Fruit fly (Drosophila melanogaster): ENCODE data around the gene CG16721.
A peak's percentile ranks its signal among the peaks of the same experiment; 100 is the strongest.

CG16721 gene

DNA sequence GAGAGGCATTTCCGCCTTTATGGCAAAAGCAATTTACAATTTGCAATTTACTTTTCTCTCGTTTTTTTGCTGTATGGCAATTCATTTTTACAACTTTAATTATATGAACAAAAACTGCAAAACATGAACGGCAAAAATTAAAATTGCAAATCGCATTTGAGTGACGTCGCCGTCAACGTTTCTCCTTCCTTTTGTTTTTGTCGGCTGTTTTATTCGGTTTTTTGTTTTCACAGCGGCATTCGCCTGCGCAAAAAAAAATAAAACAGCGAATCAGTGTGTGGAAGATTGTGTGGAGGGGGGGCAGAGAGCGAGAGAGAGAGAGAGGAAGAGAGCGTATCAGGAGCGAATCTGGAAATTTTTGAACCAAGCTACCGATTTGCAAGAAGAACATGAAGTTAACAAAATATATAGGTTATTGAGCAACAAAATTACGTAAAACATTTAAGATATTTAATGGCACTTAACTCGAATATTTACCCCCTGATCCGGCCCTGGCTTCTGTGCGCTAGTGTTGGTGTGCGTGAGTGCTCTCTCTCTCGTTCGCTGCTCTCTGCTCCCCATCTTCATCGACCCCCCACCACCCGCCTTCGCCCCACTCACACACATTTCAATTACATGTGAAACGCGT, 38.9 kb downstream of the CG16721 start (continued):
- TF ChIP-seq CG7556 (GFP tag; optimal IDR thresholded peaks at IDR 0.05) (peak; percentile 98), dmrt11E (tag; optimal IDR thresholded peaks at IDR 0.05) (peak; percentile 96), danr (GFP tag; IDR thresholded peaks at IDR 0.05) (peak; percentile 99), Nf-YB (GFP tag; optimal IDR thresholded peaks at IDR 0.05) (peak; percentile 87), jumu (GFP tag; optimal IDR thresholded peaks at IDR 0.05) (peak; percentile 99), CG15696 (tag; optimal IDR thresholded peaks at IDR 0.05) (peak; percentile 91), dysf (GFP tag; IDR thresholded peaks at IDR 0.05) (peak; percentile 100), CG2120 (GFP tag; optimal IDR thresholded peaks at IDR 0.05) (peak; percentile 100), unc-4 (GFP tag; IDR thresholded peaks at IDR 0.05; ENCODE audit: partially characterized antibody) (peak; percentile 61), cato (GFP tag; optimal IDR thresholded peaks at IDR 0.05; ENCODE audit: borderline replicate concordance) (peak; percentile 98), CoRest (tag; optimal IDR thresholded peaks at IDR 0.05) (peak; percentile 99), tap (tag; optimal IDR thresholded peaks at IDR 0.05) (peak; percentile 97), CG12155 (GFP tag; optimal IDR thresholded peaks at IDR 0.05) (peak; percentile 98), CG8290 (GFP tag; optimal IDR thresholded peaks at IDR 0.05) (peak; percentile 96), CG8290 (tag; optimal IDR thresholded peaks at IDR 0.05) (peak; percentile 80 to 100), jigr1 (GFP tag; IDR thresholded peaks at IDR 0.05) (peak; percentile 98), CG17802 (tag; optimal IDR thresholded peaks at IDR 0.05) (peak; percentile 90), tup (GFP tag; optimal IDR thresholded peaks at IDR 0.05) (peak; percentile 98), D19A (tag; optimal IDR thresholded peaks at IDR 0.05) (peak; percentile 94), zen2 (GFP tag; IDR thresholded peaks at IDR 0.05; ENCODE audit: partially characterized antibody) (no peak), knrl (GFP tag; IDR thresholded peaks at IDR 0.05; ENCODE audit: partially characterized antibody) (peak; percentile 86), pho (GFP tag; optimal IDR thresholded peaks at IDR 0.05) (peak; percentile 99), fu2 (GFP tag; optimal IDR thresholded peaks at IDR 0.05) (peak; percentile 98), ind (GFP tag; optimal IDR thresholded peaks at IDR 0.05) (peak; percentile 99), dati (GFP tag; IDR thresholded peaks at IDR 0.05) (peak; percentile 98), CG2116 (GFP tag; optimal IDR thresholded peaks at IDR 0.05) (peak; percentile 84), CG13424 (tag; optimal IDR thresholded peaks at IDR 0.05) (peak; percentile 99), vvl (GFP tag; IDR thresholded peaks at IDR 0.05) (peak; percentile 100), CG10565 (GFP tag; optimal IDR thresholded peaks at IDR 0.05) (peak; percentile 86), Taf1 (GFP tag; IDR thresholded peaks at IDR 0.05) (peak; percentile 100), CG18011 (GFP tag; optimal IDR thresholded peaks at IDR 0.05) (peak; percentile 90), Dip2 (GFP tag; IDR thresholded peaks at IDR 0.05) (peak; percentile 81), Drgx (GFP tag; IDR thresholded peaks at IDR 0.05) (peak; percentile 99), CG9817 (tag; optimal IDR thresholded peaks at IDR 0.05) (peak; percentile 99), tna (GFP tag; IDR thresholded peaks at IDR 0.05; ENCODE audit: partially characterized antibody) (peak; percentile 83), CG17359 (tag; optimal IDR thresholded peaks at IDR 0.05) (peak; percentile 99), CG30020 (tag; optimal IDR thresholded peaks at IDR 0.05) (peak; percentile 82), HmgD (GFP tag; optimal IDR thresholded peaks at IDR 0.05) (peak; percentile 99), chm (GFP tag; IDR thresholded peaks at IDR 0.05) (peak; percentile 99), CG13287 (GFP tag; IDR thresholded peaks at IDR 0.05; ENCODE audit: partially characterized antibody) (peak; percentile 77), CG12769 (tag; optimal IDR thresholded peaks at IDR 0.05) (peak; percentile 100), ewg (GFP tag; optimal IDR thresholded peaks at IDR 0.05) (peak; percentile 98), CG15601 (tag; optimal IDR thresholded peaks at IDR 0.05) (peak; percentile 96), wor (GFP tag; IDR thresholded peaks at IDR 0.05) (peak; percentile 98), eve (GFP tag; optimal IDR thresholded peaks at IDR 0.05) (peak in 1 of 2 experiments; percentile 95), CG12299 (tag; optimal IDR thresholded peaks at IDR 0.05) (peak; percentile 98), gce (GFP tag; IDR thresholded peaks at IDR 0.05) (peak; percentile 99), pros (GFP tag; optimal IDR thresholded peaks at IDR 0.05) (peak; percentile 24), sna (GFP tag; IDR thresholded peaks at IDR 0.05; ENCODE audit: partially characterized antibody) (no peak)
